Worm (Caenorhabditis elegans): ENCODE measurements around the gene tab-1.

DNA sequence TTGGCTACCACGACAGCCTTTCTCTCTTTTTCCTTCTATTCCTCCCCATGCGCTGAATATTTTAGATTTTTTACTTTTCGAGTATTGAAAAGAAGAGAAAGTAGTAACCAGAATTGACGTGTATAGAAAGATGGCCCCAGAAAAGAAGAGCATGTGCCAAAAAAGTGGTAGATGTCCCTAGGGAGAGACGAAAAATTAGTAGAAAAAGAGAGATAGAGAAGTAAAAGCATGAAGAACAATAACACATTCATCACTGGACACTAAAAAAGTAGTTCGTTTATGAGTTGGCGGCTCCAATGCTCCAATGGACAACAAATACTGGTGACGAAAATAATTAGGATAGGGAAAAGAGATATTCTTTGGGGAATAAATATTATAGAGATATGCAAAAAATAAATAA lies 9.4 kb downstream of the tab-1 start:
- TF ChIP-seq him-1 (tag; optimal IDR thresholded peaks at IDR 0.05) (no peak), dao-5 (tag; optimal IDR thresholded peaks at IDR 0.05) (no peak)
